Worm (Caenorhabditis elegans) whole organism, late embryonic: ENCODE measurements around the gene F59B2.3.

Source experiments
- C08G9.2 ChIP-seq: sonication (generic microtip); optimal IDR thresholded peaks from 2 replicates; lab custom pipeline; 2016; ENCODE audit warnings: mild to moderate bottlenecking, missing genetic modification characterization, moderate library complexity, missing compliant biosample characterization
- C38D4.7 ChIP-seq: fragments of 200-800 bp; sonication (Bioruptor generic); optimal IDR thresholded peaks from 2 replicates; lab custom pipeline; 2018; ENCODE audit warnings: mild to moderate bottlenecking, missing genetic modification characterization, moderate library complexity, missing compliant biosample characterization
- Y22D7AL.16 ChIP-seq: sonication (generic microtip); optimal IDR thresholded peaks from 2 replicates; lab custom pipeline; 2016; ENCODE audit warnings: missing genetic modification characterization, missing compliant biosample characterization
- ahr-1 ChIP-seq: sonication (generic microtip); optimal IDR thresholded peaks from 2 replicates; lab custom pipeline; 2016; ENCODE audit warnings: missing genetic modification characterization, missing compliant biosample characterization
- ama-1 ChIP-seq: fragments of 150-350 bp; optimal IDR thresholded peaks from 2 replicates; lab custom pipeline; 2014
- ceh-19 ChIP-seq: fragments of 200-800 bp; sonication (Bioruptor generic); optimal IDR thresholded peaks from 2 replicates; lab custom pipeline; 2018; ENCODE audit warnings: mild to moderate bottlenecking, missing genetic modification characterization, missing compliant biosample characterization
- ceh-22 ChIP-seq: sonication (generic microtip); optimal IDR thresholded peaks from 2 replicates; lab custom pipeline; 2017; ENCODE audit warnings: missing biosample characterization, missing genetic modification characterization
- ceh-30 ChIP-seq: fragments of 150-350 bp; optimal IDR thresholded peaks from 2 replicates; lab custom pipeline; 2014; ENCODE audit warnings: missing biosample characterization, missing genetic modification characterization
- ceh-31 ChIP-seq: sonication (generic microtip); optimal IDR thresholded peaks from 2 replicates; lab custom pipeline; 2016; ENCODE audit warnings: missing genetic modification characterization, missing compliant biosample characterization
- ceh-45 ChIP-seq: fragments of 200-800 bp; sonication (Bioruptor generic); IDR thresholded peaks from 2 replicates; pipeline ENCODE4 v1.3.6; 2022; ENCODE audit warnings: missing genetic modification reagents, missing genetic modification characterization, missing compliant biosample characterization
- ceh-6 ChIP-seq: fragments of 200-800 bp; sonication (Bioruptor generic); optimal IDR thresholded peaks from 2 replicates; lab custom pipeline; 2018; ENCODE audit warnings: mild to moderate bottlenecking, missing genetic modification characterization, missing compliant biosample characterization
- ceh-9 ChIP-seq: sonication (generic microtip); optimal IDR thresholded peaks from 2 replicates; lab custom pipeline; 2016; ENCODE audit warnings: mild to moderate bottlenecking, missing genetic modification characterization, inconsistent platforms, missing compliant biosample characterization
- dmd-4 ChIP-seq: sonication (generic microtip); optimal IDR thresholded peaks from 2 replicates; lab custom pipeline; 2016; ENCODE audit warnings: borderline replicate concordance, missing genetic modification characterization, missing compliant biosample characterization
- dve-1 ChIP-seq: sonication (generic microtip); optimal IDR thresholded peaks from 2 replicates; lab custom pipeline; 2017; ENCODE audit warnings: antibody characterized with exemption, mild to moderate bottlenecking, missing genetic modification characterization, missing compliant biosample characterization
- elt-2 ChIP-seq: sonication (generic microtip); optimal IDR thresholded peaks from 2 replicates; lab custom pipeline; 2016; ENCODE audit warnings: missing genetic modification reagents, missing genetic modification characterization, missing compliant biosample characterization
- elt-4 ChIP-seq: sonication (generic microtip); optimal IDR thresholded peaks from 2 replicates; lab custom pipeline; 2016; ENCODE audit warnings: missing genetic modification characterization, missing compliant biosample characterization
- eyg-1 ChIP-seq: sonication (generic microtip); optimal IDR thresholded peaks from 2 replicates; lab custom pipeline; 2016; ENCODE audit warnings: missing genotype, missing genetic modification characterization, missing compliant biosample characterization
- fax-1 ChIP-seq: sonication (generic microtip); optimal IDR thresholded peaks from 2 replicates; lab custom pipeline; 2016; ENCODE audit warnings: missing genotype, missing genetic modification characterization, missing compliant biosample characterization
- fkh-10 ChIP-seq: fragments of 150-350 bp; optimal IDR thresholded peaks from 2 replicates; lab custom pipeline; 2014; ENCODE audit warnings: missing biosample characterization, missing genetic modification reagents, missing genetic modification characterization
- fkh-6 ChIP-seq: sonication (generic microtip); optimal IDR thresholded peaks from 2 replicates; lab custom pipeline; 2016; ENCODE audit warnings: missing genetic modification characterization, missing compliant biosample characterization
- hlh-6 ChIP-seq: sonication (generic microtip); optimal IDR thresholded peaks from 2 replicates; lab custom pipeline; 2016; ENCODE audit warnings: missing genotype, missing genetic modification characterization, missing compliant biosample characterization
- hlh-8 ChIP-seq: sonication (generic microtip); optimal IDR thresholded peaks from 2 replicates; lab custom pipeline; 2016; ENCODE audit warnings: missing genotype, missing genetic modification characterization, missing compliant biosample characterization
- lin-11 ChIP-seq: fragments of 200-800 bp; sonication (Bioruptor generic); optimal IDR thresholded peaks from 2 replicates; lab custom pipeline; 2018; ENCODE audit warnings: mild to moderate bottlenecking, missing genetic modification characterization, missing compliant biosample characterization
- madf-2 ChIP-seq: sonication (generic microtip); optimal IDR thresholded peaks from 2 replicates; lab custom pipeline; 2017; ENCODE audit warnings: missing genetic modification characterization, missing compliant biosample characterization
- nhr-11 ChIP-seq: fragments of 150-350 bp; optimal IDR thresholded peaks from 2 replicates; lab custom pipeline; 2014; ENCODE audit warnings: missing biosample characterization, missing genetic modification characterization
- nhr-232 ChIP-seq: sonication (generic microtip); optimal IDR thresholded peaks from 2 replicates; lab custom pipeline; 2016; ENCODE audit warnings: missing genetic modification characterization, missing compliant biosample characterization
- pag-3 ChIP-seq: sonication (generic microtip); optimal IDR thresholded peaks from 2 replicates; lab custom pipeline; 2016; ENCODE audit warnings: missing compliant biosample characterization, missing genetic modification characterization, borderline replicate concordance
- pax-1 ChIP-seq: fragments of 150-350 bp; optimal IDR thresholded peaks from 2 replicates; lab custom pipeline; 2014; ENCODE audit warnings: missing biosample characterization, missing genetic modification characterization
- pha-2 ChIP-seq: sonication (generic microtip); optimal IDR thresholded peaks from 2 replicates; lab custom pipeline; 2017; ENCODE audit warnings: mild to moderate bottlenecking, missing genetic modification characterization, missing compliant biosample characterization
- pqm-1 ChIP-seq: sonication (generic microtip); optimal IDR thresholded peaks from 2 replicates; lab custom pipeline; 2016; ENCODE audit warnings: missing genetic modification characterization, missing compliant biosample characterization
- pros-1 ChIP-seq: fragments of 150-350 bp; optimal IDR thresholded peaks from 2 replicates; lab custom pipeline; 2014; ENCODE audit warnings: missing biosample characterization, missing genetic modification reagents, missing genetic modification characterization
- ref-2 ChIP-seq: sonication (generic microtip); optimal IDR thresholded peaks from 2 replicates; lab custom pipeline; 2016; ENCODE audit warnings: missing genetic modification characterization, missing compliant biosample characterization
- sdc-2 ChIP-seq: sonication (generic microtip); optimal IDR thresholded peaks from 2 replicates; lab custom pipeline; 2016; ENCODE audit warnings: missing genotype, missing genetic modification characterization, missing compliant biosample characterization
- sox-2 ChIP-seq: fragments of 200-800 bp; sonication (Bioruptor generic); IDR thresholded peaks from 2 replicates; pipeline ENCODE4 v1.3.6; 2022; ENCODE audit warnings: missing genetic modification reagents, missing genetic modification characterization, missing compliant biosample characterization
- sox-4 ChIP-seq: sonication (generic microtip); optimal IDR thresholded peaks from 2 replicates; lab custom pipeline; 2017; ENCODE audit warnings: mild to moderate bottlenecking, missing genetic modification characterization, inconsistent platforms, missing compliant biosample characterization
- syd-9 ChIP-seq: sonication (generic microtip); optimal IDR thresholded peaks from 2 replicates; lab custom pipeline; 2016; ENCODE audit warnings: mild to moderate bottlenecking, missing genetic modification characterization, moderate library complexity, missing compliant biosample characterization
- tbx-7 ChIP-seq: sonication (generic microtip); optimal IDR thresholded peaks from 2 replicates; lab custom pipeline; 2016; ENCODE audit warnings: missing genotype, missing genetic modification characterization, missing compliant biosample characterization
- unc-3 ChIP-seq, 2 experiments: fragments of 200-800 bp in 1 of 2; sonication (Bioruptor generic) in 1 of 2; sonication (generic microtip) in 1 of 2; conservative IDR thresholded peaks in 1 of 2; optimal IDR thresholded peaks in 1 of 2; 2 replicates each; pipeline versions ENCODE4 v1.3.6 to Lab custom; 2016 to 2022; ENCODE audit warnings: missing compliant biosample characterization in 2 of 2, missing genetic modification characterization in 2 of 2, missing genetic modification reagents in 1 of 2
- unc-86 ChIP-seq: sonication (generic microtip); optimal IDR thresholded peaks from 2 replicates; lab custom pipeline; 2016; ENCODE audit warnings: missing genetic modification characterization, missing compliant biosample characterization
- zip-5 ChIP-seq: sonication (generic microtip); optimal IDR thresholded peaks from 2 replicates; lab custom pipeline; 2016; ENCODE audit warnings: missing genetic modification characterization, missing compliant biosample characterization

Gene F59B2.3

ce11 chrIII:9035037-9035436 lies 35.5 kb upstream of the F59B2.3 start:
- TF ChIP-seq zip-5 (tag; lab: Kevin White, UChicago) (no peak), fkh-10 (no peak), hlh-8 (tag; lab: Kevin White, UChicago) (no peak), tbx-7 (no peak), elt-2 (tag; lab: Kevin White, UChicago) (no peak), pag-3 (tag; lab: Kevin White, UChicago) (no peak), unc-86 (no peak), ref-2 (tag; lab: Kevin White, UChicago) (no peak), dve-1 (tag; lab: Kevin White, UChicago) (no peak), C38D4.7 (GFP tag; lab: Kevin White, UChicago) (no peak)

- TF ChIP-seq nhr-11 (tag; lab: Kevin White, UChicago) (no peak), unc-86 (no peak), Y22D7AL.16 (no peak), nhr-232 (no peak), ceh-30 (tag; lab: Kevin White, UChicago) (no peak), ceh-6 (GFP tag; lab: Kevin White, UChicago) (no peak), pha-2 (tag; lab: Kevin White, UChicago) (no peak), hlh-6 (tag; lab: Kevin White, UChicago) (no peak), ceh-22 (no peak), zip-5 (tag; lab: Kevin White, UChicago) (no peak), pqm-1 (tag; lab: Kevin White, UChicago) (no peak), ceh-31 (tag; lab: Kevin White, UChicago) (no peak), hlh-8 (tag; lab: Kevin White, UChicago) (no peak), C08G9.2 (tag; lab: Kevin White, UChicago) (no peak), unc-3 (GFP tag; conservative IDR thresholded peaks at IDR 0.05; lab: Robert Waterston, UW) (no peak), unc-3 (tag; optimal IDR thresholded peaks at IDR 0.05; lab: Kevin White, UChicago) (no peak), sox-4 (tag; lab: Kevin White, UChicago) (no peak), syd-9 (tag; lab: Kevin White, UChicago) (no peak), dmd-4 (tag; lab: Kevin White, UChicago) (no peak), ama-1 (lab: Kevin White, UChicago) (no peak), eyg-1 (no peak)
Measured at ce11 chrIII:9034133-9034532, 34.6 kb upstream of the F59B2.3 start.

- no peak for TF ChIP-seq dve-1 (tag; lab: Kevin White, UChicago)
- TF ChIP-seq unc-3 (GFP tag; conservative IDR thresholded peaks at IDR 0.05; lab: Robert Waterston, UW) = no peak
- no peak for TF ChIP-seq unc-3 (tag; optimal IDR thresholded peaks at IDR 0.05; lab: Kevin White, UChicago)
- no peak for TF ChIP-seq sox-2
- no peak for TF ChIP-seq madf-2
- no peak for TF ChIP-seq fkh-6 (tag; lab: Kevin White, UChicago)
- no peak for TF ChIP-seq elt-4 (tag; lab: Kevin White, UChicago)
- no peak for TF ChIP-seq ceh-22
- TF ChIP-seq ahr-1 (tag; lab: Kevin White, UChicago) = no peak
- no peak for TF ChIP-seq ceh-9
- no peak for TF ChIP-seq fax-1
- no peak for TF ChIP-seq pax-1 (tag; lab: Kevin White, UChicago)
- TF ChIP-seq sdc-2 (tag; lab: Kevin White, UChicago) = no peak
- TF ChIP-seq ceh-45 = no peak
- TF ChIP-seq pha-2 (tag; lab: Kevin White, UChicago) = no peak
- TF ChIP-seq ceh-19 (GFP tag; lab: Kevin White, UChicago) = no peak
- no peak for TF ChIP-seq hlh-6 (tag; lab: Kevin White, UChicago)
- TF ChIP-seq pros-1 (tag; lab: Kevin White, UChicago) = no peak
- no peak for TF ChIP-seq lin-11
- TF ChIP-seq eyg-1 = no peak
- no peak for TF ChIP-seq zip-5 (tag; lab: Kevin White, UChicago)
Measured at ce11 chrIII:9030818-9031217, 31.3 kb upstream of the F59B2.3 start.
